Fruit fly (Drosophila melanogaster) whole organism, embryonic: ENCODE results near the gene ab.

Source experiments
- CG11723 ChIP-seq: fragments of 200-800 bp; sonication (Bioruptor generic); optimal IDR thresholded peaks from 2 replicates; lab custom pipeline; 2017; ENCODE audit warnings: missing biosample characterization, mild to moderate bottlenecking, missing genetic modification characterization
- CG12769 ChIP-seq: fragments of 200-800 bp; sonication (Bioruptor generic); optimal IDR thresholded peaks from 2 replicates; lab custom pipeline; 2019; ENCODE audit warnings: missing biosample characterization, mild to moderate bottlenecking, missing genetic modification characterization, moderate library complexity
- CG13894 ChIP-seq: fragments of 200-800 bp; sonication (Bioruptor generic); optimal IDR thresholded peaks from 3 replicates; lab custom pipeline; 2018; ENCODE audit warnings: missing biosample characterization, mild to moderate bottlenecking, missing genetic modification characterization, moderate library complexity
- CG14050 ChIP-seq: fragments of 200-800 bp; sonication (Bioruptor generic); IDR thresholded peaks from 3 replicates; pipeline ENCODE4 v1.3.6; 2022; ENCODE audit warnings: missing biosample characterization, missing genetic modification characterization
- CG14965 ChIP-seq: fragments of 200-800 bp; sonication (Bioruptor generic); optimal IDR thresholded peaks from 2 replicates; lab custom pipeline; 2016; ENCODE audit warnings: missing biosample characterization, missing genetic modification characterization, borderline replicate concordance
- CG15514 ChIP-seq: fragments of 200-800 bp; sonication (Bioruptor generic); optimal IDR thresholded peaks from 3 replicates; lab custom pipeline; 2017; ENCODE audit warnings: missing biosample characterization, missing genetic modification characterization, mild to moderate bottlenecking, moderate library complexity, missing genetic modification reagents
- CG17186 ChIP-seq: fragments of 200-800 bp; sonication (Bioruptor generic); optimal IDR thresholded peaks from 3 replicates; lab custom pipeline; 2017; ENCODE audit warnings: missing biosample characterization, missing genetic modification reagents, missing genetic modification characterization
- CG17328 ChIP-seq: fragments of 200-800 bp; sonication (Bioruptor generic); IDR thresholded peaks from 2 replicates; pipeline ENCODE4 v1.3.6; 2022; ENCODE audit warnings: missing biosample characterization, missing genetic modification characterization
- CG17568 ChIP-seq: fragments of 200-800 bp; sonication (Bioruptor generic); optimal IDR thresholded peaks from 2 replicates; lab custom pipeline; 2018; ENCODE audit warnings: missing biosample characterization, mild to moderate bottlenecking, missing genetic modification characterization, moderate library complexity
- CG17802 ChIP-seq: fragments of 200-800 bp; sonication (Bioruptor generic); optimal IDR thresholded peaks from 2 replicates; lab custom pipeline; 2018; ENCODE audit warnings: missing biosample characterization, mild to moderate bottlenecking, missing genetic modification characterization, moderate library complexity
- CG17829 ChIP-seq: fragments of 200-800 bp; optimal IDR thresholded peaks from 2 replicates; lab custom pipeline; 2019; ENCODE audit warnings: missing biosample characterization, mild to moderate bottlenecking, missing genetic modification characterization, moderate library complexity
- CG2199 ChIP-seq: fragments of 200-800 bp; sonication (Bioruptor generic); IDR thresholded peaks from 3 replicates; pipeline ENCODE4 v1.3.6; 2022; ENCODE audit warnings: missing biosample characterization, missing genetic modification characterization
- CG30020 ChIP-seq: fragments of 200-800 bp; optimal IDR thresholded peaks from 2 replicates; lab custom pipeline; 2019; ENCODE audit warnings: missing biosample characterization, mild to moderate bottlenecking, missing genetic modification characterization, moderate library complexity
- CG30403 ChIP-seq: fragments of 200-800 bp; sonication (Bioruptor generic); optimal IDR thresholded peaks from 3 replicates; lab custom pipeline; 2016; ENCODE audit warnings: missing biosample characterization, missing genetic modification characterization
- CG3726 ChIP-seq: fragments of 200-800 bp; sonication (Bioruptor generic); IDR thresholded peaks from 3 replicates; pipeline ENCODE4, ENCODE4 v1.3.6; 2022; ENCODE audit warnings: missing biosample characterization, missing genetic modification characterization
- CG43689 ChIP-seq: fragments of 200-800 bp; sonication (Bioruptor generic); IDR thresholded peaks from 2 replicates; pipeline ENCODE4 v1.3.6; 2022; ENCODE audit warnings: missing biosample characterization, missing genetic modification characterization
- CG4424 ChIP-seq: fragments of 200-800 bp; sonication (Bioruptor generic); optimal IDR thresholded peaks from 3 replicates; lab custom pipeline; 2016; ENCODE audit warnings: missing biosample characterization, missing genetic modification characterization
- CG5953 ChIP-seq: fragments of 200-800 bp; sonication (Bioruptor generic); IDR thresholded peaks from 2 replicates; pipeline ENCODE4 v1.3.6; 2022; ENCODE audit warnings: missing biosample characterization, missing genetic modification characterization
- CG6272 ChIP-seq: fragments of 200-800 bp; sonication (Bioruptor generic); IDR thresholded peaks from 2 replicates; pipeline ENCODE4 v1.3.6; 2022; ENCODE audit warnings: missing biosample characterization, missing genetic modification characterization
- CG7839 ChIP-seq: fragments of 200-800 bp; sonication (Bioruptor generic); optimal IDR thresholded peaks from 3 replicates; lab custom pipeline; 2018; ENCODE audit warnings: missing biosample characterization, mild to moderate bottlenecking, missing genetic modification characterization, moderate library complexity
- CG9609 ChIP-seq: fragments of 200-800 bp; sonication (Bioruptor generic); optimal IDR thresholded peaks from 3 replicates; lab custom pipeline; 2016; ENCODE audit warnings: missing biosample characterization, missing genetic modification characterization
- Dad ChIP-seq: fragments of 200-800 bp; sonication (Bioruptor generic); optimal IDR thresholded peaks from 3 replicates; lab custom pipeline; 2016; ENCODE audit warnings: missing biosample characterization, missing genetic modification characterization
- Meics ChIP-seq: fragments of 200-800 bp; sonication (Bioruptor generic); optimal IDR thresholded peaks from 2 replicates; lab custom pipeline; 2017; ENCODE audit warnings: missing biosample characterization, mild to moderate bottlenecking, missing genetic modification characterization
- NK7.1 ChIP-seq: fragments of 200-800 bp; sonication (Bioruptor generic); optimal IDR thresholded peaks from 3 replicates; lab custom pipeline; 2016; ENCODE audit warnings: missing biosample characterization, missing genetic modification characterization
- Six4 ChIP-seq: fragments of 200-800 bp; sonication (Bioruptor generic); optimal IDR thresholded peaks from 2 replicates; lab custom pipeline; 2016; ENCODE audit warnings: missing biosample characterization, missing genetic modification characterization
- Vsx1 ChIP-seq: fragments of 200-800 bp; sonication (Bioruptor generic); optimal IDR thresholded peaks from 2 replicates; lab custom pipeline; 2017; ENCODE audit warnings: missing biosample characterization, mild to moderate bottlenecking, missing genetic modification characterization, missing genetic modification reagents
- ab ChIP-seq: fragments of 200-800 bp; sonication (Bioruptor generic); optimal IDR thresholded peaks from 2 replicates; lab custom pipeline; 2016; ENCODE audit warnings: missing biosample characterization, missing genetic modification characterization
- abd-A ChIP-seq: fragments of 200-800 bp; sonication (Bioruptor generic); optimal IDR thresholded peaks from 3 replicates; lab custom pipeline; 2019; ENCODE audit warnings: missing biosample characterization, mild to moderate bottlenecking, missing genetic modification characterization, moderate library complexity
- al ChIP-seq: fragments of 200-800 bp; sonication (Bioruptor generic); IDR thresholded peaks from 2 replicates; pipeline ENCODE4 v1.3.6; 2022; ENCODE audit warnings: missing biosample characterization, missing genetic modification characterization
- aop ChIP-seq: fragments of 200-800 bp; sonication (Bioruptor generic); IDR thresholded peaks from 2 replicates; pipeline ENCODE4 v1.3.6; 2022; ENCODE audit warnings: missing biosample characterization, missing genetic modification characterization
- ash1 ChIP-seq: fragments of 200-800 bp; sonication (Bioruptor generic); optimal IDR thresholded peaks from 2 replicates; lab custom pipeline; 2018; ENCODE audit warnings: missing biosample characterization, mild to moderate bottlenecking, missing genetic modification characterization
- crc ChIP-seq: fragments of 200-800 bp; sonication (Bioruptor generic); optimal IDR thresholded peaks from 2 replicates; lab custom pipeline; 2016; ENCODE audit warnings: missing biosample characterization, missing genetic modification characterization
- dimm ChIP-seq: fragments of 200-800 bp; sonication (Bioruptor generic); IDR thresholded peaks from 2 replicates; pipeline ENCODE4 v1.3.6; 2022; ENCODE audit warnings: missing biosample characterization, missing genetic modification characterization
- dpn ChIP-seq, 2 experiments: fragments of 200-800 bp; sonication (Bioruptor generic); optimal IDR thresholded peaks; 3 replicates each; lab custom pipeline; 2016; ENCODE audit warnings: missing biosample characterization in 2 of 2, missing genetic modification characterization in 2 of 2
- ems ChIP-seq: fragments of 200-800 bp; sonication (Bioruptor generic); optimal IDR thresholded peaks from 3 replicates; lab custom pipeline; 2016; ENCODE audit warnings: missing biosample characterization, missing genetic modification characterization
- fd96Cb ChIP-seq: fragments of 200-800 bp; sonication (Bioruptor generic); optimal IDR thresholded peaks from 2 replicates; lab custom pipeline; 2018; ENCODE audit warnings: missing biosample characterization, mild to moderate bottlenecking, missing genetic modification characterization, moderate library complexity
- h ChIP-seq: fragments of >200 bp; optimal IDR thresholded peaks from 2 replicates; lab custom pipeline; 2017
- hkb ChIP-seq, 2 experiments: fragments of 200-800 bp in 1 of 2; fragments of >200 bp in 1 of 2; sonication (Bioruptor generic) in 1 of 2; IDR thresholded peaks in 1 of 2; optimal IDR thresholded peaks in 1 of 2; 2 replicates each; pipeline versions ENCODE4 v1.3.6 to Lab custom; 2017 to 2022; ENCODE audit warnings: missing biosample characterization in 1 of 2, missing genetic modification characterization in 1 of 2
- nau ChIP-seq: fragments of 200-800 bp; sonication (Bioruptor generic); optimal IDR thresholded peaks from 3 replicates; lab custom pipeline; 2017; ENCODE audit warnings: missing biosample characterization, mild to moderate bottlenecking, missing genetic modification characterization, missing genetic modification reagents
- nom ChIP-seq: fragments of 200-800 bp; sonication (Bioruptor generic); optimal IDR thresholded peaks from 2 replicates; lab custom pipeline; 2017; ENCODE audit warnings: missing biosample characterization, missing genetic modification characterization, mild to moderate bottlenecking, moderate library complexity, missing genetic modification reagents
- onecut ChIP-seq: fragments of 200-800 bp; sonication (Bioruptor generic); IDR thresholded peaks from 2 replicates; pipeline ENCODE4 v1.3.6; 2022; ENCODE audit warnings: missing biosample characterization, missing genetic modification characterization
- run ChIP-seq: fragments of 200-800 bp; sonication (Bioruptor generic); optimal IDR thresholded peaks from 3 replicates; lab custom pipeline; 2018; ENCODE audit warnings: missing biosample characterization, mild to moderate bottlenecking, missing genetic modification characterization
- sc ChIP-seq, 3 experiments: fragments of >200 bp in 2 of 3; fragments of 200-800 bp in 1 of 3; sonication (Bioruptor generic) in 1 of 3; optimal IDR thresholded peaks; 2 replicates in 2 of 3; 3 replicates in 1 of 3; lab custom pipeline; 2017; ENCODE audit warnings: mild to moderate bottlenecking in 1 of 3, missing biosample characterization in 1 of 3, missing genetic modification characterization in 1 of 3, missing genetic modification reagents in 1 of 3
- schlank ChIP-seq: fragments of 200-800 bp; sonication (Bioruptor generic); optimal IDR thresholded peaks from 2 replicates; lab custom pipeline; 2018; ENCODE audit warnings: missing biosample characterization, mild to moderate bottlenecking, missing genetic modification characterization
- shn ChIP-seq: fragments of 200-800 bp; sonication (Bioruptor generic); optimal IDR thresholded peaks from 3 replicates; lab custom pipeline; 2016; ENCODE audit warnings: missing biosample characterization, missing genetic modification characterization
- sqz ChIP-seq: fragments of 200-800 bp; sonication (Bioruptor generic); optimal IDR thresholded peaks from 3 replicates; lab custom pipeline; 2018; ENCODE audit warnings: missing biosample characterization, mild to moderate bottlenecking, missing genetic modification characterization
- stwl ChIP-seq: fragments of 200-800 bp; sonication (Bioruptor generic); optimal IDR thresholded peaks from 3 replicates; lab custom pipeline; 2018; ENCODE audit warnings: missing biosample characterization, mild to moderate bottlenecking, missing genetic modification characterization, moderate library complexity
- tna ChIP-seq: fragments of 200-800 bp; sonication (Bioruptor generic); IDR thresholded peaks from 2 replicates; pipeline ENCODE4 v1.3.6; 2022; ENCODE audit warnings: missing biosample characterization, missing genetic modification characterization; ENCODE audit not compliant: partially characterized antibody
- wor ChIP-seq: fragments of 200-800 bp; sonication (Bioruptor generic); IDR thresholded peaks from 2 replicates; pipeline ENCODE4 v1.3.6; 2022; ENCODE audit warnings: missing biosample characterization, missing genetic modification characterization
- z ChIP-seq: fragments of 200-800 bp; sonication (Bioruptor generic); IDR thresholded peaks from 3 replicates; pipeline ENCODE4 v1.3.6; 2022; ENCODE audit warnings: missing biosample characterization, missing genetic modification characterization

Gene ab

dm6 chr2L:11192691-11193090 is 17.8 kb upstream of the ab start (continued):
- TF ChIP-seq CG5953 (GFP tag; lab: Robert Waterston, UW) (peak; percentile 64), hkb (optimal IDR thresholded peaks at IDR 0.05; lab: Kevin White, UChicago) (no peak), hkb (GFP tag; IDR thresholded peaks at IDR 0.05; lab: Robert Waterston, UW) (peak; percentile 77), Six4 (GFP tag; lab: Kevin White, UChicago) (peak; percentile 32), Dad (GFP tag; lab: Kevin White, UChicago) (no peak), CG14050 (peak; percentile 27; the same call in 1 of the 3 replicates), dimm (GFP tag; lab: Robert Waterston, UW) (0 out of 2 replicates have a peak, but pooled peaks have one; percentile 12), Meics (GFP tag; lab: Kevin White, UChicago) (no peak), CG17829 (peak; percentile 68), CG6272 (peak; percentile 7; the same call in 1 of the 2 replicates), CG4424 (GFP tag; lab: Kevin White, UChicago) (peak; percentile 60), Vsx1 (GFP tag; lab: Kevin White, UChicago) (peak; percentile 48), ems (peak; percentile 39), aop (GFP tag; lab: Robert Waterston, UW) (no peak), al (GFP tag; lab: Robert Waterston, UW) (no peak), sc (optimal IDR thresholded peaks at IDR 0.05; lab: Kevin White, UChicago) (no peak), sc (GFP tag; optimal IDR thresholded peaks at IDR 0.05; lab: Kevin White, UChicago) (peak; percentile 48), abd-A (tag; lab: Kevin White, UChicago) (no peak), tna (GFP tag; lab: Robert Waterston, UW) (no peak), dpn (GFP tag; optimal IDR thresholded peaks at IDR 0.05; lab: Kevin White, UChicago) (peak in 1 of 2 experiments; percentile 64), CG17802 (no peak), stwl (tag; lab: Kevin White, UChicago) (no peak), fd96Cb (tag; lab: Kevin White, UChicago) (peak; percentile 39), z (GFP tag; lab: Robert Waterston, UW) (no peak), CG9609 (GFP tag; lab: Kevin White, UChicago) (peak; percentile 29), h (lab: Kevin White, UChicago) (no peak), CG17328 (GFP tag; lab: Robert Waterston, UW) (peak; percentile 78), CG13894 (tag; lab: Kevin White, UChicago) (no peak), onecut (GFP tag; lab: Robert Waterston, UW) (peak; percentile 63; the same call in 1 of the 2 replicates), ab (GFP tag; lab: Kevin White, UChicago) (peak; percentile 66), nau (GFP tag; lab: Kevin White, UChicago) (peak; percentile 25), CG15514 (GFP tag; lab: Kevin White, UChicago) (no peak), CG30020 (tag; lab: Kevin White, UChicago) (no peak), sqz (GFP tag; lab: Kevin White, UChicago) (no peak), NK7.1 (GFP tag; lab: Kevin White, UChicago) (no peak), shn (GFP tag; lab: Kevin White, UChicago) (peak; percentile 34), run (tag; lab: Kevin White, UChicago) (peak; percentile 4), CG30403 (GFP tag; lab: Kevin White, UChicago) (peak; percentile 66), crc (GFP tag; lab: Kevin White, UChicago) (no peak), CG2199 (GFP tag; lab: Robert Waterston, UW) (peak; percentile 43; the same call in 1 of the 3 replicates), CG17186 (GFP tag; lab: Kevin White, UChicago) (peak; percentile 2), CG17568 (GFP tag; lab: Kevin White, UChicago) (no peak), CG14965 (GFP tag; lab: Kevin White, UChicago) (no peak), CG7839 (tag; lab: Kevin White, UChicago) (peak; percentile 52), CG3726 (GFP tag; lab: Robert Waterston, UW) (peak; percentile 65; the same call in 1 of the 3 replicates), CG11723 (peak; percentile 57), CG12769 (tag; lab: Kevin White, UChicago) (peak; percentile 57), wor (peak; percentile 52), nom (GFP tag; lab: Kevin White, UChicago) (no peak), ash1 (GFP tag; lab: Kevin White, UChicago) (no peak), schlank (tag; lab: Kevin White, UChicago) (no peak), CG43689 (GFP tag; lab: Robert Waterston, UW) (no peak)
